Fruit fly (Drosophila melanogaster) whole organism, embryonic: Measurements from ENCODE around the gene CG11404.

ENCODE experiments used
- Bdp1 ChIP-seq: fragments of 200-800 bp; sonication (Bioruptor generic); optimal IDR thresholded peaks from 3 replicates; lab custom pipeline; 2016; ENCODE audit warnings: missing biosample characterization, missing genetic modification characterization
- CG17328 ChIP-seq: fragments of 200-800 bp; sonication (Bioruptor generic); IDR thresholded peaks from 2 replicates; pipeline ENCODE4 v1.3.6; 2022; ENCODE audit warnings: missing biosample characterization, missing genetic modification characterization
- CG17802 ChIP-seq: fragments of 200-800 bp; sonication (Bioruptor generic); optimal IDR thresholded peaks from 2 replicates; lab custom pipeline; 2018; ENCODE audit warnings: missing biosample characterization, mild to moderate bottlenecking, missing genetic modification characterization, moderate library complexity
- CG18011 ChIP-seq: fragments of 200-800 bp; sonication (Bioruptor generic); optimal IDR thresholded peaks from 2 replicates; lab custom pipeline; 2017; ENCODE audit warnings: missing biosample characterization, missing genetic modification characterization, mild to moderate bottlenecking, moderate library complexity, missing genotype
- CrebB ChIP-seq: fragments of 200-800 bp; sonication (Bioruptor generic); optimal IDR thresholded peaks from 3 replicates; lab custom pipeline; 2018; ENCODE audit warnings: missing biosample characterization, mild to moderate bottlenecking, missing genetic modification characterization
- Dll ChIP-seq: fragments of 200-800 bp; sonication (Bioruptor generic); IDR thresholded peaks from 4 replicates; pipeline ENCODE4 v1.3.6; 2022; ENCODE audit warnings: missing biosample characterization, missing genetic modification characterization; ENCODE audit not compliant: partially characterized antibody
- Dp ChIP-seq: fragments of 200-800 bp; sonication (Bioruptor generic); optimal IDR thresholded peaks from 2 replicates; lab custom pipeline; 2018; ENCODE audit warnings: missing biosample characterization, mild to moderate bottlenecking, missing genetic modification characterization, moderate library complexity
- HLHmδ ChIP-seq: fragments of 200-800 bp; sonication (Bioruptor generic); optimal IDR thresholded peaks from 2 replicates; lab custom pipeline; 2018; ENCODE audit warnings: missing biosample characterization, mild to moderate bottlenecking, missing genetic modification characterization, moderate library complexity
- Lpt ChIP-seq: fragments of >200 bp; optimal IDR thresholded peaks from 2 replicates; lab custom pipeline; 2018; ENCODE audit warnings: missing biosample characterization, missing genetic modification characterization
- MTF-1 ChIP-seq: fragments of 200-800 bp; sonication (Bioruptor generic); optimal IDR thresholded peaks from 2 replicates; lab custom pipeline; 2018; ENCODE audit warnings: missing biosample characterization, mild to moderate bottlenecking, missing genetic modification characterization, borderline replicate concordance
- h ChIP-seq: fragments of >200 bp; optimal IDR thresholded peaks from 2 replicates; lab custom pipeline; 2017
- insv ChIP-seq, 2 experiments: fragments of 200-800 bp; sonication (Bioruptor generic); optimal IDR thresholded peaks; 3 replicates each; lab custom pipeline; 2016 to 2018; ENCODE audit warnings: missing biosample characterization in 2 of 2, missing genetic modification characterization in 2 of 2
- kay ChIP-seq: fragments of 200-800 bp; sonication (Bioruptor generic); optimal IDR thresholded peaks from 2 replicates; lab custom pipeline; 2016; ENCODE audit warnings: missing biosample characterization, missing genetic modification characterization

DNA sequence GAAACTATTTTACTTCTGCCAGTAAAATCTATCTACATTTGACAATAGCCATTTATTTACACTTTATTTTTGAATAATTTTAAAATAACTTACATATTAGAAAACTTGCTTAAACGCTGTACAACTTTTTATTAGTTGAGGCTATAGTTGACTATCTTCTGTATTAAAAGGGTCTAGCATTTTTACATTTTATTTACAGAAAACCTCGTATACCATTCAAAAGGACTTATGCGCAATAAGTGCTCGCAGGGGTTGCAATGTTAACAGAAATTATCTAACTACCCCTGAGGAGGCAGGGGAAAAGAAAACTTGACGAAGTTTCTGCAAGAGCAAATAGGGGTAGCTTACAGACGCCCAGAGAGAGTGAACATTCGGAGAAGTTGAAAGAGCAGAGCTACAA, 24.0 kb downstream of the CG11404 start:
- TF ChIP-seq HLHmδ (GFP tag; lab: Kevin White, UChicago) (no peak), kay (GFP tag; lab: Kevin White, UChicago) (no peak), insv (GFP tag; optimal IDR thresholded peaks at IDR 0.05; lab: Kevin White, UChicago) (no peak), h (no peak), CrebB (tag; lab: Kevin White, UChicago) (no peak), CG18011 (GFP tag; lab: Kevin White, UChicago) (no peak), CG17328 (no peak), MTF-1 (GFP tag; lab: Kevin White, UChicago) (no peak), Dp (GFP tag; lab: Kevin White, UChicago) (no peak), Dll (GFP tag; lab: Robert Waterston, UW) (no peak), CG17802 (tag; lab: Kevin White, UChicago) (no peak), Bdp1 (GFP tag; lab: Kevin White, UChicago) (no peak), Lpt (GFP tag; lab: Kevin White, UChicago) (no peak)
